Fruit fly (Drosophila melanogaster) S2 (cell line): Measurements from ENCODE around the gene CG10863.

Source experiments
- CG8478 ChIP-seq: fragments of >200 bp; optimal IDR thresholded peaks from 2 replicates; lab custom pipeline; 2018
- CTCF ChIP-seq, 2 experiments: fragments of >200 bp; optimal IDR thresholded peaks; 2 replicates each; lab custom pipeline; 2018

DNA sequence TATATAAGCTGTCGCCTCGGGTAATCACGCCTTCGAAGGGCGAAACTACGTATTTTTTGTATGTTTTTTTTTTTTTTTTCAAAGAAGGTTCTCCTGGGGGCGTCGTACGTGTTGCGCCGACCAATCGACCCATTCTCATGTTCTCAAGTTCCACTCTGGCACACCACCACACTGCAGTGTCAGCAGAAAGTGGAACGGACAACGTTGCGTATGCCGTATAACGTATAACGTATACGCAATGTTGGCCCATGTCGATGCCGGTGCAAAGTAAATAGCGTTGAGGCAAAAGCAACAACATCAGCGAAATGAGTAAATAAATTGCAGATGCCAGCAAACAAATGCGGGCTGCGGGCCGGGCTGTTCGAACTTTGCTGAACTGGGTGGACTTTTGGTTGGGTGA is 30.1 kb downstream of the CG10863 start:
- TF ChIP-seq CG8478 (lab: Kevin White, UChicago) (no peak), CTCF (optimal IDR thresholded peaks at IDR 0.05; lab: Kevin White, UChicago) (no peak)
